Worm (Caenorhabditis elegans): ENCODE results near the gene nspb-1.
A peak's percentile ranks its signal among the peaks of the same experiment; 100 is the strongest.

DNA sequence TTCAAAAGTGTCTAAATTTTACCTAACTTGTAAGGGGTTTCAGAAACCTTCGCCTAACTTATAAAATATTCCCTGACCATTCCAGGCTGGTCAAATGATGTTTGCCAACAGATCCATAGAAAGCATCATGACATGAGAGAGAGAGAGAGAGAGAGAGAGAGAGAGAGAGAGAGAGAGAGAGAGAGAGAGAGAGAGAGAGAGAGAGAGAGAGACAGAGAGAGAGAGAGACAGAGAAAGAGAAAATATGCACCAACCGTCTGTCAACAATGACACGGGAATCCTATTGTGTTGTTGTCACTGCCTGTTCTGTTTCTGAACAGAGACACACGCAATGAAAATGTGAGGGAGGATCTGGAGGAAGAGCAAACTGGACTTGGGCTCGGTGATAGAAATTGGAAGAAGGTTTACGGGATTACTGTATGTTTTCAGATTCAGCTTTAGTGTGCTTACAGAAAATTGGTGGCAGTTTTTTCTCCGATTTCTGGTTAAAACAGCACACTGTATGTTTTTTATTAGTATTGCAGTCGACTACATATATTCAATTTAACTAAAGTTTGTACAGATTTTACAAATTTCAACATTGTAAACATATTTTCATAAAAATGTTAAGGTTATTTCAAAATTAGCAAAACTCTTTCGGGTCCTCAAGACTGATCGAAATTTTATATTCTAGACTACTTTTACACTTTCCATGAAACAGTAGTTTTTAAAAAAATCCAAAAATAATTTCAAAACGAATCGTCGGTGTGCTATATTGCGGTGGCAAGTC lies 14.8 kb downstream of the nspb-1 start:
- TF ChIP-seq snpc-4 (tag; optimal IDR thresholded peaks at IDR 0.05) (no peak), ceh-43 (GFP tag; optimal IDR thresholded peaks at IDR 0.05) (no peak), mls-2 (tag; optimal IDR thresholded peaks at IDR 0.05) (no peak), ceh-83 (GFP tag; optimal IDR thresholded peaks at IDR 0.05) (no peak), unc-62 (GFP tag; optimal IDR thresholded peaks at IDR 0.05) (no peak), unc-39 (tag; optimal IDR thresholded peaks at IDR 0.05) (no peak), nhr-12 (tag; optimal IDR thresholded peaks at IDR 0.05) (no peak), pha-4 (tag; optimal IDR thresholded peaks at IDR 0.05) (peak; percentile 87), nhr-237 (tag; optimal IDR thresholded peaks at IDR 0.05) (no peak), ztf-11 (tag; optimal IDR thresholded peaks at IDR 0.05) (no peak), ces-1 (GFP tag; optimal IDR thresholded peaks at IDR 0.05) (no peak), nhr-76 (tag; optimal IDR thresholded peaks at IDR 0.05) (no peak)

Measured in whole organism, mixed stage, embryonic.